Fruit fly (Drosophila melanogaster) ovary, adult (tissue): Measurements from ENCODE around the gene mRpS7.

ENCODE experiments used
- CG17801 ChIP-seq: fragments of 200-800 bp; optimal IDR thresholded peaks from 2 replicates; lab custom pipeline; 2019; ENCODE audit warnings: missing biosample characterization, mild to moderate bottlenecking, missing genetic modification characterization, moderate library complexity; ENCODE audit not compliant: partially characterized antibody

Gene mRpS7

DNA sequence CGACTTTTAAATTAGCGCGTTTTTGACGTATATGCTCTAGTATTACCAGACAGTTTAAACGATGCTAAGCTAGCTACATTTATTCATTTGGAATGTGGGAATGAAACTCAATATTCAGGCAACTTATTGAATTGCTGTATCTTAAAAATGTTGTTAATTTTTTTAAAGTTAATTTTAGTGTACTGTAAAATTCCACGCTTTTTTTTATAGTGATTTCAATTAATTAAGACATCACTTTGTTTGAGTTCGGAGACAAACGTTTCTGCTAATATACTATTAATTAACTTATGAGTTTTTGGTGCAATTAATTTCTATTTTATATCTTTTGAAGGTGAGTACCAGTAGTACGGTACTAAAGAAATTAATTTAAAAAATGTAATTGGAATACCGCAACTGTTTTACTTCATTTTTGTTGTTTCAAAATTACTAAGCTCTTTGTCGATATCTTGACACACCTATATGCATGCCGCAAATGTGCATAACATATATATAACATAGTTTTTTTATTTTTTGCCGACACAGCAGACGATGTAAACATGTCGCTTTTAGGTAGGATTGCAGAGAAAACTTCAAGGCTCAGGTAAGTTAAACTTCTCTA is at the start of gene mRpS7, which contains the start of gene Cdk1:
Gene mRpS7 (plus strand): TSS at position 455 of the 598 bp plus-strand sequence.
Gene Cdk1 (minus strand): TSS at position 55 of the 598 bp plus-strand sequence.
- TF ChIP-seq CG17801 (GFP tag; lab: Kevin White, UChicago) = peak; percentile 36

DNA sequence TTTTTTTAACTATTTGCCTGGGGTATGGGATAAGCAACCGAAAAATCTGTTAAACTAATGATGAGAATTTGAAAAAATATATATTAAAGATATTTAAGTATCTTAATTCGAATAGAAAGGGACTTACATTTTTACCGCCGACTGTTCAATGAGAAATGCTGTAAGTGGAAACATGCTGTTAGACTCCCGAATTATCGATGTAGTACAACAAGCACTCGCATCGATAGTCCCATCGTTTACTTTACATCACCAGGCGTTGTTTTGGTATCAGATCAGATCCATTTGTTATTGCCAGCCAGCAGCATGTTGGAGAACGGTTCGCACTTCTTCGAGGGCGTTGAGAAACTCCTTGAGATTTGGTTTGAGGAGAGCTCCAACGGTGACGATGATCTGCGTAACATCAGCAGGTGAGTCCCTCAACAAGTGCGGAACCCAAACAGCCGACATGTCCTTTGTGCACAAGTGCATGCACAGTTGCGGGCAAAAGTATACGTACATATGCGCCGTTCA is 47.2 kb upstream of the mRpS7 start, which contains the start of gene SamDC:
Gene SamDC (plus strand): TSS at position 246 of the 510 bp plus-strand sequence.
- TF ChIP-seq CG17801 (GFP tag; lab: Kevin White, UChicago) = peak; percentile 54

DNA sequence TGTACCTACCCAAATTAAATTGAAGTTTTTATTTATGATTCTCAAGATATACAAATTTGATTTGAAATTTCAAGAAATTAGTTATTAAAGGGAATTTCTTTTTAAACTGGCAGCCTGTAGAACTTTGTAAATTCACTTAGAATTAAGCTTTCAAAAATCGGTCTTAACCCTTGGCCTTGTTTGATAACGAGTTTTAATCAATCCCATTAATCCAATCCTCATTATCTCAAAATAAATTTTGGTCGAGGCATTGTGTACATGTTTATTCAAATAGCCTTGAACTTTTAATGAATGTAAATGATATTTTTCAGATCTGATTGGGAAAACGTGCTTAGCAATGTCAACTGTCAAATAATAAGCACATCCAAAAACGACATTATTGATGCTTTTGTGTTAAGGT is 46.6 kb upstream of the mRpS7 start:
- TF ChIP-seq CG17801 (GFP tag; lab: Kevin White, UChicago) = no peak

DNA sequence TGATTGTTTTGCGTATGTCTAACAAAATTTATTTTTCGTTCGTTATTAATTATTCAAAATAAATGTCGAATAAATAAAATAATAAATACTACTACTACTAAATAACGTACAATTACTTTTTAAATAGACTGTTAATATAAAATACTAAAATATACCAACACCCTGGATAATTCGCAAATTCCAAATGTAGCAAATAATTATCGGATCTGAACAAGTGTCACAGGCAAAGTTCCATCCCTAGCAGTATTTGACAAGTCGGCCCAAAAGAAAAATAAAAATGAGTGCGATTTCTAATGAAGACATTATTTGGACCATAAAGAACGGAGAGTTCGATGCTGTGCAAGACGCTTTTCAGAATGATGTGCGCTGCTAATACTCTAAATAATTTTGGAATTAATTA is 45.1 kb upstream of the mRpS7 start, which contains the start of gene CG31715:
Gene CG31715 (plus strand): TSS at position 212 of the 400 bp plus-strand sequence.
- TF ChIP-seq CG17801 (GFP tag; lab: Kevin White, UChicago) = peak; percentile 33

DNA sequence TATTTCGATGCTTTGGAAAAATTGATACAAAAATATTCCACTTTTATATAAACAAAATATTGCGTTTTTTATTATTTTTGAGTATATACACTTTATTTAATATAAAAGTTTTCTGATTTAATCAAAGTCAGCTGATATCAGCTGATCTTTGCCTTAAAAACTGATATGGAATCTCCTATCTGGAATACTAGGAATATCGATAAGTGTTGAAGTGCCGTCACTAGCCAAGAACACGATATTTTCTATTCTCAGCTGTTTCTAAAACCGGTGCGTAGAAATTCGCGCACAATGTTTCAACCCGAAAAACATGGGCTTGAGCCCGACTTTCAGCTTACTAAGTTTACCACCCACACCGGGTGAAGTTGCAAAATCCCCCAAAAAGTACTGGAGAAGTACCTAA is 44.0 kb upstream of the mRpS7 start, which contains the start of gene Sps2:
Gene Sps2 (plus strand): TSS at position 124 of the 400 bp plus-strand sequence.
- peak; percentile 33 for TF ChIP-seq CG17801 (GFP tag; lab: Kevin White, UChicago)

DNA sequence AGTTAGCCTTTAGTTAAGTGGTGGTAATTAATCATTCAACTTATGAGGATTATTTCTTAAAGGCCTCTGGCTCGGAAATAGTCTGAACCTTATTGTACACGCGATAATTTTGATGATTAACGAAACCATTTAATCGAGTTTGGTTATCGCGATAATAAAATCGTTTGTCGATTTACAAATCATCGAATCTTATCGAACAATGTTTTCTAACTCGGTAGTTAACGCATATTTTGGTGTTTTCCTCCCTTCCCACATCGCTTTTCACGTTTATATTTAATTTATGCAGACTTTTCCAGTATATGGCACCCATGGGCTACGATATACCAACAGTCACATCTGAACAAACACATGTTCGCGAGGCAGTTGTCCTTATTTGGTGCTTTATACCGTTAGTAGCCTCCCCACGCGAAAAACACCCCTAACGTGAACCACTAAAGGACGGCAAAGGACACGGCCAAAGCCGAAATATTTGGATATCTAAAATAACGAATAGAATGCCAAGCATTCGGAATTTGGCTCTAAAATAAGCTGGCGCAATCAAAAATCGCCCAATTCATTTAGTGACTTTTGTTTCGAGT is 42.3 kb upstream of the mRpS7 start, which contains the start of gene Frmd5:
Gene Frmd5 (plus strand): TSS at position 414 of the 578 bp plus-strand sequence.
- TF ChIP-seq CG17801 (GFP tag; lab: Kevin White, UChicago) = no peak

DNA sequence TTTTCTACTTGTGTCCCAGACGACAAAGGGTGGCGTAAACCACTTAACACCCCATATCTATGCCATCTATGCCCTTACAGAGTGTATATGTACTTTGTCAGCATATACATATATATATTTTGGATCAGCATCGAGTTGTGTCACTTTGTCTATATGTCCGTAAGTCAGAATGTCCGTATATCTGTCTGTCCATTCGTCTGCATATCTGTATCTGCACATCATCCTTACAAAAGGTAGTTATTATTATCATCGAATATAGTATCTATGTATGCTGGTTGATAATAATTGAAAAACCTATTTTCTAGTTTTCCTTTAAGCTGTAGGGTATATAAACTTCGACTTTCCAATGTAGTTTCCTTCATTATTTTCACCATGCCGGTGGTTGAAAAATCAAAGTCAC is 35.3 kb upstream of the mRpS7 start:
- TF ChIP-seq CG17801 (GFP tag; lab: Kevin White, UChicago) = no peak

DNA sequence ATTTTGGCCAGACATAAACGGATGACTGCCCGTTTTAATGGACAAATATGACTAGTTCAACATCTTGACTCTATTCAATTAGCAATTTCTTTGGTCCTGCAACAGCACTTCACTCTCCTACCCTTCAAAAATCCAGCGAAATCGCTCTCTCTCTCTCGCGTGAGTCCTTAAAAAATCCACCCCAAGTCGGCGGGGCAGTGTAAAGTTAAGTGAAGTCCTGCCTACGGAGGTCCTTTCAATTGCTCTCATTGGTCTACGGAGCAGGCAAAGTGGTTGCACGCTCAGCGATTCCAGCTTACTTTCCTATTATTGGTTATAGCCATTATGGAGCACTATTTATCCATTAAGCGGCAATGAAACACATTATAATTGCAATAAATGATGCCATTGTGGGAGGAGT is 32.6 kb upstream of the mRpS7 start, which contains the start of gene CG34367:
Gene CG34367 (minus strand): TSS at position 35 of the 400 bp plus-strand sequence.
- TF ChIP-seq CG17801 (GFP tag; lab: Kevin White, UChicago) = no peak

DNA sequence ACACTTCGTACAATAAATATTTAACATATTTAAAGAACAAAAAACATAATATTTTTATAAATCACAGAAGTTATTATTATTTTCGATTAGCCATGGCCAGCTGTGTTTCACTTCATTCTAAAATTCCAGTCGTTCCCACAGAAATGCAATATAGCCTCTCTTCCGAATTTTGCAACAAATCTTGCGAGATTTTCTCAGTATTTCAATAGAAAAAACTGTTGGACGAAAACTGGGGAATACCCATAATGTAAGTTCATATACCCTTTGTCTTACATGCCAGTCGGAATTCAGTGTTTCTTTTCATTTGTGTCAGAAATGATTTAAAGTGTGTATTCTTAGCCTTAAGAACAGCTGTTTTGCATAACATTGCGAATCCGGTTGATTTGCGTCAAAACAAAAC is 30.0 kb upstream of the mRpS7 start, which contains the start of the genes CtsL4 and ClpP:
Gene CtsL4 (minus strand): TSS at position 90 of the 400 bp plus-strand sequence.
Gene ClpP (plus strand): TSS at position 288 of the 400 bp plus-strand sequence.
- no peak for TF ChIP-seq CG17801 (GFP tag; lab: Kevin White, UChicago)

DNA sequence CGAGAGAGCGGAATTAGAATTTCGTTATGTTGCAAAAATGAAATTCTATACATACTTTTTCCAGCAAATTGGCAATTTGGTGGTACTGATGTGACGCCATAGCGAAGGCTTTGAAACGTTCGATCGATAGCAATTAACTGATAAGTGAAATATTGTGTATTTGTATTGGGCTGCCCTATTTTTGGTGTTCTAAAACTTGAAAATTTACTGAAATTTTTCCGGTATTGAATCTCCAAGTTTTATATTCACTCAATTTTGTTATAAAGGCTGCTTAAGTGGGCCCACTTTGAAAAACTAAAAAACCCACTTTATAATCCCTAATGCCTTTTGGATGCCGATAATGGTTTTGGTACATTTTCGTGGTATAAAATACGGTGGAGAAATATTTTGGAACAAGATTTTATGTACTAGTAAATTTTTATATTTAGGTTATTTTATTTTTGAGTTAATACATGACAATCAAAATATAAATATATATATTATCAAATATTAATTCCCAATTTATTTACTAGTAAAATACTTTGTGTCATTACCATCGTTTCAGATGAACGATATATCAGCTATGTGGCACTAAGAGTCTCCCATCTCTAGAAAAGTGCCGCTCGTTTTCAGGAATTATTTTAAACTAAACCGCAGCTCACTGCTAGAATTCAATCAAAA is 23.9 kb upstream of the mRpS7 start, which contains the start of the genes Cand1 and pim:
Gene Cand1 (minus strand): TSS at position 300 of the 660 bp plus-strand sequence.
Gene pim (plus strand): TSS at position 582 of the 660 bp plus-strand sequence.
- TF ChIP-seq CG17801 (GFP tag; lab: Kevin White, UChicago) = no peak

DNA sequence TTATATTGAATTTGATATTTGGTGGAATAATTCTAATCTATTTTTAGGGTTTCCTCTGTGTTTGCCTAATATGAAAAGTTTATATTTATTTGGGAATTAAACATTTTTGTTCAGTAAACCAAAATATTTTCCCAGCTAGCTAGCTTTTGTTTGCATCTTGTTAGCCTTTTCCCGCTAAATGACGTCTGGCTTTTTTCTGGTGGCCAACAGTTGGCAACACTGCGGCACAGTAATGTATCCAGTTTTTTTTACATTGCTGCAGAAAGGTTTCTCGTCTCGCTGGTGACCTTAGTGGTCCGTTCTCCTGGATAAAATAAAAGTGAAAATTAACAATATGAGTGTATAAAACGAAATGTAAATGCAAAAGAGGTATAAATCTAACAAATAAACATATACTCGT is 22.2 kb upstream of the mRpS7 start, which contains the start of gene lft:
Gene lft (plus strand): TSS at position 243 of the 400 bp plus-strand sequence.
- no peak for TF ChIP-seq CG17801 (GFP tag; lab: Kevin White, UChicago)

DNA sequence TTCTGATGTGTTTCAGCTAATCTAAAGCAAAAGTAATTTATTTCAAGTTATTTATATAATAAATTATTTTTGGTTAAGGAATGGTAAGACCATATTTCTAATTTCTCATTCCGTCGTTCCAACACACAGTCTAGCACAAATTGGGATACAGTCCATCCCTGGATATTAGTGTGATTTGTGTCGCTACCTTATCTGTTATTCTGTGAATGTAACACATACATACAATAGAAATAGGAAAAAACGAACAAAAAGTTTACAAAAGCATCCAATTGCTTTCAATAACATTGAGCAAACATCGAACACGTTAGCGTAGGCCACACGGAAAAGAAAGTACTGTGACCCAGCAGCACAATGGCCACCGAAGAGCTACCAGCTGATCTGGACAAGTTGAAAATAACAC is 19.9 kb upstream of the mRpS7 start, which contains the start of gene CG5056:
Gene CG5056 (plus strand): TSS at position 168 of the 400 bp plus-strand sequence.
- TF ChIP-seq CG17801 (GFP tag; lab: Kevin White, UChicago) = peak; percentile 67

DNA sequence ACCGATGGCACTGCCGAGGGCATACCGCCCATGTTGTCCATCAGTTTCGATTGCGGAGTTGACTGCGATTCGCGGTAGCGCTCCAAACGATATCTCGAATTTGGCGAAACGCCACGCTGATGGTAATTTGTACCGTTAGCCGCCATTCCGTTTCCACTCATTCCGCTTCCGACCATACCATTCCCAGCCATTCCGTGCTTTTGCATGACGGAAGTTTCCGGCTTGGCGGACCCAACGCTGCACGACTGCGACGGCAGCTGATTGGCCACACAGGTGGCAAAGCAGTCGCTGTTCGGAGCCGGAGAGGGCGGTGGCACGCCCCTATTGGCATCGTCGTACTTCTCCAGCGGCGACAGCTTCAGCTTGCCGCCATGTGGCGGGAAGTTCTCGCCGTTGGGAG is 14.2 kb upstream of the mRpS7 start:
- no peak for TF ChIP-seq CG17801 (GFP tag; lab: Kevin White, UChicago)

DNA sequence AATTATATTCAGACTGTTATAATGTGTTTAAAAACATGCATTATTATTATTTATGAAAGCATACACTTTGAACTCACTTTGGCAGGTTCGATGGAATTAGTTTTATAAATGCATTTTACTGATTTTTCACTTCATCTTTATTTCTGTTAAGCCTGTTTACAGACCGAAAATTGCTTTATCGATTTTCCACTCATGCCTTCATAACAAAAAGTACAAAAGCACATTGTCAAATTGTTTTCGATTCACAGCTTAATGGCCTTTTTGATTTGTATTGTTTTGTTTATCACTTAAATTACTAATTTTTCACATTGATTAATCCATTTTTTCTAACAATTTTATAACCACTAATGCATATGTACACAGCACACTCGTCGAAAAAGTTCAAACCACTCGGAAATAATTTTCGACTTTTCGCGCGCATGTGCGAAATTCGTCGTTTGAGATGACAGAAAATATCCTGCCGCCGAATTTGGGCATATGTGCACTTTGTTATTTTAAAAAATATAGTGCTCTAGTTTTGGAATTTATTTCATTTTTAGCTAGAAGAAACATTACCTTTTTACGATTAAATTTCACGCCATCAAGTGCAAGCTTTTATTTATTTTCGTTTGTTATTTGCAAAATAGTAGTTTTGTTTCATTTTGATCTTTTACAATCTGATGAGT is 12.7 kb upstream of the mRpS7 start, which contains the start of gene rho-5:
Gene rho-5 (minus strand): TSS at position 296 of the 665 bp plus-strand sequence.
- TF ChIP-seq CG17801 (GFP tag; lab: Kevin White, UChicago) = no peak
